Worm (Caenorhabditis elegans): ENCODE measurements around the gene C09H5.7.

C09H5.7 gene

ce11 chrV:8085141-8085540 is at the start of gene C09H5.7:
TSS of gene C09H5.7 (minus strand) at chrV:8085241.
- no peak for TF ChIP-seq nhr-28 (tag; optimal IDR thresholded peaks at IDR 0.05)
- TF ChIP-seq ceh-9 (tag; optimal IDR thresholded peaks at IDR 0.05), result no peak
- TF ChIP-seq nhr-237 (tag; optimal IDR thresholded peaks at IDR 0.05), result no peak
- no peak for TF ChIP-seq ama-1 (optimal IDR thresholded peaks at IDR 0.05)
- no peak for TF ChIP-seq ztf-11 (tag; optimal IDR thresholded peaks at IDR 0.05)
- TF ChIP-seq ceh-28 (tag; optimal IDR thresholded peaks at IDR 0.05), result no peak
- TF ChIP-seq elt-1 (tag; optimal IDR thresholded peaks at IDR 0.05), result no peak
- no peak for TF ChIP-seq elt-3 (tag; optimal IDR thresholded peaks at IDR 0.05)
- no peak for TF ChIP-seq unc-39 (tag; optimal IDR thresholded peaks at IDR 0.05)
- no peak for TF ChIP-seq unc-62 (GFP tag; optimal IDR thresholded peaks at IDR 0.05)
- no peak for TF ChIP-seq nhr-67 (tag; optimal IDR thresholded peaks at IDR 0.05)
- no peak for TF ChIP-seq elt-2 (tag; optimal IDR thresholded peaks at IDR 0.05)
- no peak for TF ChIP-seq ztf-4 (tag; optimal IDR thresholded peaks at IDR 0.05)
- TF ChIP-seq egl-5 (tag; optimal IDR thresholded peaks at IDR 0.05), result no peak
- TF ChIP-seq aly-2 (tag; optimal IDR thresholded peaks at IDR 0.05), result no peak
- no peak for TF ChIP-seq pqm-1 (tag; optimal IDR thresholded peaks at IDR 0.05)
- TF ChIP-seq nhr-76 (tag; optimal IDR thresholded peaks at IDR 0.05), result no peak
- TF ChIP-seq daf-12 (tag; optimal IDR thresholded peaks at IDR 0.05), result no peak

ce11 chrV:8132926-8133325 is 47.9 kb upstream of the C09H5.7 start, which contains the start of gene D1014.4:
TSS of gene D1014.4 (plus strand) at chrV:8133226.
- TF ChIP-seq elt-2 (tag; optimal IDR thresholded peaks at IDR 0.05) (peak; percentile 34), lin-39 (tag; optimal IDR thresholded peaks at IDR 0.05) (no peak), lsy-12 (tag; optimal IDR thresholded peaks at IDR 0.05) (no peak)

- no peak for TF ChIP-seq nhr-67 (tag; optimal IDR thresholded peaks at IDR 0.05)
- peak; percentile 65 for TF ChIP-seq ama-1 (optimal IDR thresholded peaks at IDR 0.05)
- TF ChIP-seq ZK546.5 (tag; optimal IDR thresholded peaks at IDR 0.05), result no peak
- TF ChIP-seq hmg-11 (tag; optimal IDR thresholded peaks at IDR 0.05), result no peak
- no peak for TF ChIP-seq skn-1 (tag; optimal IDR thresholded peaks at IDR 0.05)
Observed at ce11 chrV:8131628-8132027, 46.6 kb upstream of the C09H5.7 start.

ce11 chrV:8130812-8131211 is 45.8 kb upstream of the C09H5.7 start:
- TF ChIP-seq elt-2 (tag; optimal IDR thresholded peaks at IDR 0.05), result no peak
- no peak for TF ChIP-seq pha-4 (tag; optimal IDR thresholded peaks at IDR 0.05)
- TF ChIP-seq hmg-11 (tag; optimal IDR thresholded peaks at IDR 0.05), result no peak
- no peak for TF ChIP-seq nfya-1 (tag; optimal IDR thresholded peaks at IDR 0.05; ENCODE audit: insufficient read depth)
- TF ChIP-seq ceh-9 (tag; optimal IDR thresholded peaks at IDR 0.05), result no peak
- no peak for TF ChIP-seq nhr-77 (tag; optimal IDR thresholded peaks at IDR 0.05)
- TF ChIP-seq egl-5 (tag; optimal IDR thresholded peaks at IDR 0.05), result no peak
- TF ChIP-seq lin-39 (tag; optimal IDR thresholded peaks at IDR 0.05), result no peak
- no peak for TF ChIP-seq R02D3.7 (tag; optimal IDR thresholded peaks at IDR 0.05)
- TF ChIP-seq unc-62 (GFP tag; optimal IDR thresholded peaks at IDR 0.05), result no peak
- no peak for TF ChIP-seq ztf-11 (tag; optimal IDR thresholded peaks at IDR 0.05)
- no peak for TF ChIP-seq fkh-10 (GFP tag; optimal IDR thresholded peaks at IDR 0.05)
- TF ChIP-seq unc-39 (tag; optimal IDR thresholded peaks at IDR 0.05), result no peak
- TF ChIP-seq nhr-11 (tag; optimal IDR thresholded peaks at IDR 0.05), result no peak
- TF ChIP-seq snpc-4 (tag; optimal IDR thresholded peaks at IDR 0.05), result no peak

- TF ChIP-seq ztf-4 (tag; optimal IDR thresholded peaks at IDR 0.05) (no peak), lin-15B (tag; optimal IDR thresholded peaks at IDR 0.05) (peak; percentile 72), tbx-2 (tag; optimal IDR thresholded peaks at IDR 0.05) (no peak), ZK546.5 (tag; optimal IDR thresholded peaks at IDR 0.05) (no peak), nhr-76 (tag; optimal IDR thresholded peaks at IDR 0.05) (no peak), egl-27 (tag; optimal IDR thresholded peaks at IDR 0.05) (no peak), fkh-2 (tag; optimal IDR thresholded peaks at IDR 0.05) (no peak), lsy-12 (tag; optimal IDR thresholded peaks at IDR 0.05) (no peak), fkh-10 (GFP tag; optimal IDR thresholded peaks at IDR 0.05) (no peak), pha-4 (tag; optimal IDR thresholded peaks at IDR 0.05) (peak; percentile 60), nhr-12 (tag; optimal IDR thresholded peaks at IDR 0.05) (no peak), nfya-1 (tag; optimal IDR thresholded peaks at IDR 0.05; ENCODE audit: insufficient read depth) (peak; percentile 74), ama-1 (optimal IDR thresholded peaks at IDR 0.05) (peak; percentile 23), daf-12 (tag; optimal IDR thresholded peaks at IDR 0.05) (no peak), R02D3.7 (tag; optimal IDR thresholded peaks at IDR 0.05) (no peak), nhr-67 (tag; optimal IDR thresholded peaks at IDR 0.05) (no peak), jun-1 (tag; optimal IDR thresholded peaks at IDR 0.05) (no peak), snpc-4 (tag; optimal IDR thresholded peaks at IDR 0.05) (peak; percentile 65), nhr-77 (tag; optimal IDR thresholded peaks at IDR 0.05) (no peak), lin-39 (tag; optimal IDR thresholded peaks at IDR 0.05) (peak; percentile 35), elt-1 (tag; optimal IDR thresholded peaks at IDR 0.05) (peak; percentile 5), nhr-237 (tag; optimal IDR thresholded peaks at IDR 0.05) (no peak), nhr-11 (tag; optimal IDR thresholded peaks at IDR 0.05) (no peak), aly-2 (tag; optimal IDR thresholded peaks at IDR 0.05) (no peak), pqm-1 (tag; optimal IDR thresholded peaks at IDR 0.05) (peak; percentile 11), nhr-43 (tag; optimal IDR thresholded peaks at IDR 0.05; ENCODE audit: poor library complexity, severe bottlenecking) (no peak), elt-2 (tag; optimal IDR thresholded peaks at IDR 0.05) (peak; percentile 5), nhr-23 (tag; optimal IDR thresholded peaks at IDR 0.05) (no peak)
Observed at ce11 chrV:8130149-8130661, 45.2 kb upstream of the C09H5.7 start, which contains the start of gene snap-1. TSS of gene snap-1 (plus strand) at chrV:8130611.
